Fruit fly (Drosophila melanogaster): Measurements from ENCODE around the gene HP4.

Gene HP4

DNA sequence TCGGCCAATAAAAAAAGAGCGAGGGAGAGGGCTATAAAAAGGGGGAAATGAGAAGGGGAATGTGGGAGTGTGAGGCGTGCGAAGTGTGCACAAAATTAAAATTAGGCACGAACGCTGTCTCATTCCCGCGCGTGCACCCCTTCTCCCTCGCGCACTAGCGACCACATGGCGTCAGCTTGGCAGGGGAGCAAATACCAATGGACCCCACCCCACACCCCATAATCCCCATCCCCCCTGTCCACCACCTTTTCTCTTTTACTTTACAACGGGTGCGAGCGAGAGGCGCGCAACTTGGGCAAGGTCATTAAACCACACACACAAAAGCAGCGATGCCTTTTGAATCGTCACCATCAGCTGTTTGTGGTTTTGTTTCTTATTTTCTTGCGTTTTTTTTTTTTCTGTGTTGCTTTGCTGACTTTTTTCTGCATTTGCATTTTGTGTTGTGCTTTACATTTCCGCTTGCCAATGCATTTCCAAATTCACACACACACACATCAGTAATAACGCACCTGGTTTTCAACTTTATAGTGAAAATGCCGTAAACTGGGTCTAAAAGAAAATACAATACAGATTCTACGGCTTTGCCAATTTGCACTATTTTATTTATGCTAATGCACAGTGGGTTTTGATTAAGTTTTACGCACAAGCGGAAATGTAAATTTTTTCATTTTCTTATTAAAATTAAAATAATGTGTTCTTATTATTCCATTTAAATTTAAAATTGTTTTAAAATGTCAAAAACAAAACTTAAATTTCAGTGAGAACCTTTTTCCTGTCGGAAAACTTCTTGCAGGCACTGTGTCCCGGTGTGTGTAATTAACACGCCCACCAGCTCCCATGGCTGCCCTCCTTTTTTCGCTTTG, 48.6 kb upstream of the HP4 start (continued):
- TF ChIP-seq MESR4 (GFP tag; optimal IDR thresholded peaks at IDR 0.05) = no peak
- peak; percentile 38 for TF ChIP-seq odd (GFP tag; optimal IDR thresholded peaks at IDR 0.05)
- TF ChIP-seq Rfx (GFP tag; IDR thresholded peaks at IDR 0.05) = peak; percentile 79
- peak; percentile 73; the same call in 1 of the 3 replicates for TF ChIP-seq sr (GFP tag; IDR thresholded peaks at IDR 0.05)
- peak; percentile 53; the same call in 1 of the 2 replicates for TF ChIP-seq Awh (GFP tag; IDR thresholded peaks at IDR 0.05)
- TF ChIP-seq Ptx1 (GFP tag; IDR thresholded peaks at IDR 0.05) = peak; percentile 75
- TF ChIP-seq CG9876 (GFP tag; optimal IDR thresholded peaks at IDR 0.05) = no peak
- no peak for TF ChIP-seq CG1603 (tag; optimal IDR thresholded peaks at IDR 0.05)
- no peak for TF ChIP-seq Lim3 (GFP tag; IDR thresholded peaks at IDR 0.05)
- no peak for TF ChIP-seq CG10274 (GFP tag; optimal IDR thresholded peaks at IDR 0.05)
- TF ChIP-seq dmrt11E (tag; optimal IDR thresholded peaks at IDR 0.05) = no peak
- TF ChIP-seq CG13296 (GFP tag; optimal IDR thresholded peaks at IDR 0.05) = peak; percentile 48
- peak; percentile 41 for TF ChIP-seq HHEX (GFP tag; optimal IDR thresholded peaks at IDR 0.05)
- TF ChIP-seq CG18262 (tag; optimal IDR thresholded peaks at IDR 0.05) = peak; percentile 54
- TF ChIP-seq CG13775 (GFP tag; optimal IDR thresholded peaks at IDR 0.05) = peak; percentile 2
- no peak for TF ChIP-seq CG16863 (GFP tag; optimal IDR thresholded peaks at IDR 0.05)
- TF ChIP-seq sens-2 (GFP tag; IDR thresholded peaks at IDR 0.05) = 0 out of 2 replicates have a peak, but pooled peaks have one; percentile 17
- TF ChIP-seq fd102C (GFP tag; optimal IDR thresholded peaks at IDR 0.05) = no peak
- TF ChIP-seq CG14710 (tag; optimal IDR thresholded peaks at IDR 0.05) = peak; percentile 5
- TF ChIP-seq CG12155 (GFP tag; optimal IDR thresholded peaks at IDR 0.05) = no peak
- TF ChIP-seq CG7745 (tag; optimal IDR thresholded peaks at IDR 0.05) = peak; percentile 96
- peak; percentile 48; the same call in 1 of the 2 replicates for TF ChIP-seq CG4730 (GFP tag; IDR thresholded peaks at IDR 0.05)
- peak; percentile 36 for TF ChIP-seq CG13424 (tag; optimal IDR thresholded peaks at IDR 0.05)
- TF ChIP-seq CG9817 (tag; optimal IDR thresholded peaks at IDR 0.05) = peak; percentile 29
- TF ChIP-seq lov (optimal IDR thresholded peaks at IDR 0.05) = no peak
- TF ChIP-seq lov (GFP tag; IDR thresholded peaks at IDR 0.05) = 0 out of 3 replicates have a peak, but pooled peaks have one; percentile 49
- no peak for TF ChIP-seq pnt (GFP tag; optimal IDR thresholded peaks at IDR 0.05)
- TF ChIP-seq Taf1 (GFP tag; IDR thresholded peaks at IDR 0.05) = peak; percentile 63
- no peak for TF ChIP-seq prd (optimal IDR thresholded peaks at IDR 0.05)
- TF ChIP-seq prd (GFP tag; IDR thresholded peaks at IDR 0.05) = peak; percentile 76
- peak; percentile 57; the same call in 1 of the 2 replicates for TF ChIP-seq CG9215 (GFP tag; IDR thresholded peaks at IDR 0.05)
- TF ChIP-seq Drgx (GFP tag; IDR thresholded peaks at IDR 0.05) = peak; percentile 69
- TF ChIP-seq Hr3 (GFP tag; optimal IDR thresholded peaks at IDR 0.05) = no peak
- no peak for TF ChIP-seq toy (GFP tag; IDR thresholded peaks at IDR 0.05)
- TF ChIP-seq CHES-1-like (GFP tag; optimal IDR thresholded peaks at IDR 0.05) = no peak
- peak; percentile 100 for TF ChIP-seq sd (tag; optimal IDR thresholded peaks at IDR 0.05)
- peak; percentile 10 for TF ChIP-seq az2 (GFP tag; optimal IDR thresholded peaks at IDR 0.05)
- peak; percentile 25 for TF ChIP-seq CG12659 (GFP tag; optimal IDR thresholded peaks at IDR 0.05)
- no peak for TF ChIP-seq dimm (GFP tag; IDR thresholded peaks at IDR 0.05)
- peak; percentile 56; the same call in 1 of the 2 replicates for TF ChIP-seq seq (GFP tag; IDR thresholded peaks at IDR 0.05)
- no peak; the same call in 1 of the 2 replicates for TF ChIP-seq CG10321 (GFP tag; IDR thresholded peaks at IDR 0.05)
- no peak for TF ChIP-seq Optix (GFP tag; IDR thresholded peaks at IDR 0.05)
- TF ChIP-seq fd96Cb (tag; optimal IDR thresholded peaks at IDR 0.05) = peak; percentile 11
- no peak for TF ChIP-seq slp2 (GFP tag; optimal IDR thresholded peaks at IDR 0.05)
- TF ChIP-seq CG14050 (GFP tag; IDR thresholded peaks at IDR 0.05) = peak; percentile 14; the same call in 1 of the 3 replicates
- TF ChIP-seq tap (tag; optimal IDR thresholded peaks at IDR 0.05) = peak; percentile 60
- no peak for TF ChIP-seq hkb (optimal IDR thresholded peaks at IDR 0.05)
- peak; percentile 84 for TF ChIP-seq hkb (GFP tag; IDR thresholded peaks at IDR 0.05)
- TF ChIP-seq nom (GFP tag; optimal IDR thresholded peaks at IDR 0.05) = no peak
- peak; percentile 57 for TF ChIP-seq CG4424 (GFP tag; optimal IDR thresholded peaks at IDR 0.05)

Data from whole organism, embryonic.